Fruit fly (Drosophila melanogaster) whole organism: ENCODE results near the gene Rexo5.

Source experiments
- CG8478 ChIP-seq: fragments of >200 bp; optimal IDR thresholded peaks from 2 replicates; lab custom pipeline; 2018; ENCODE audit warnings: inconsistent platforms
- Dll ChIP-seq: fragments of >200 bp; optimal IDR thresholded peaks from 2 replicates; lab custom pipeline; 2017
- EcR ChIP-seq, 2 experiments: fragments of >200 bp; optimal IDR thresholded peaks; 2 replicates each; lab custom pipeline; 2017; ENCODE audit warnings: missing biosample characterization in 2 of 2, missing genetic modification characterization in 2 of 2, missing genetic modification reagents in 2 of 2
- pan ChIP-seq: fragments of >200 bp; optimal IDR thresholded peaks from 2 replicates; lab custom pipeline; 2017
- psq ChIP-seq: fragments of >200 bp; optimal IDR thresholded peaks from 2 replicates; lab custom pipeline; 2017
- usp ChIP-seq: fragments of >200 bp; optimal IDR thresholded peaks from 2 replicates; lab custom pipeline; 2017; ENCODE audit warnings: missing biosample characterization, missing genetic modification characterization, mixed read lengths

Rexo5 gene

dm6 chr3L:6603266-6603734 lies at the start of gene Rexo5, which contains the start of gene ndl:
TSS of gene Rexo5 (plus strand) at chr3L:6603684.
TSS of gene ndl (minus strand) at chr3L:6603366.
- TF ChIP-seq usp (GFP tag; lab: Kevin White, UChicago) (no peak), CG8478 (no peak), Dll (no peak), pan (lab: Kevin White, UChicago) (no peak), psq (lab: Kevin White, UChicago) (no peak)

- TF ChIP-seq Dll (no peak), pan (lab: Kevin White, UChicago) (no peak), psq (lab: Kevin White, UChicago) (no peak), EcR (GFP tag; optimal IDR thresholded peaks at IDR 0.05; lab: Kevin White, UChicago) (no peak), usp (GFP tag; lab: Kevin White, UChicago) (no peak), CG8478 (no peak)
Observed at dm6 chr3L:6554056-6554739, 49.3 kb upstream of the Rexo5 start.

- TF ChIP-seq CG8478 (no peak), EcR (GFP tag; optimal IDR thresholded peaks at IDR 0.05; lab: Kevin White, UChicago) (no peak), pan (lab: Kevin White, UChicago) (no peak), Dll (no peak), psq (lab: Kevin White, UChicago) (no peak), usp (GFP tag; lab: Kevin White, UChicago) (no peak)
Observed at dm6 chr3L:6556221-6556620, 47.3 kb upstream of the Rexo5 start.

DNA sequence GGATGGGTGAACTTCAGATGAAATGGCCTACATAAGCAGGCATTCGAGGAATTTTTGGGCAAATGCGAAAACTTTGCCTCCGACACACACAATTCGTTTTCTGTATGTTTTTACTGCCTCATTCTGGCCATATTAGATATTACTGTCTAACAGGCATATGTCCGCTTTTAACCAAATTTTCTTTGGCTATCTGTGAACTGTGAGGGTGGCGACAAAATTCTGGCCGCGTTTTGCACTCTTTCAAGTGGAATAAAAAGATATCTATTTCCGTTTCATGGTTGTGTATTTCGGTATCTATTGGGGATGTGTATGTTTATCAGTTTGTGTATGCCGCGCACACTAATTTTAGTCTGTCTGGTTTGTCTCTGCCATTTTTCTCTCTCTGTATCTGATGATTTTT lies 45.0 kb upstream of the Rexo5 start:
- TF ChIP-seq pan (lab: Kevin White, UChicago): no peak
- TF ChIP-seq Dll: no peak
- no peak for TF ChIP-seq CG8478
- TF ChIP-seq EcR (GFP tag; optimal IDR thresholded peaks at IDR 0.05; lab: Kevin White, UChicago): no peak
- TF ChIP-seq psq (lab: Kevin White, UChicago): no peak
- TF ChIP-seq usp (GFP tag; lab: Kevin White, UChicago): no peak

dm6 chr3L:6561052-6561451 lies 42.4 kb upstream of the Rexo5 start:
- TF ChIP-seq CG8478: no peak
- TF ChIP-seq psq (lab: Kevin White, UChicago): no peak
- TF ChIP-seq pan (lab: Kevin White, UChicago): no peak
- TF ChIP-seq usp (GFP tag; lab: Kevin White, UChicago): no peak
- no peak for TF ChIP-seq EcR (GFP tag; optimal IDR thresholded peaks at IDR 0.05; lab: Kevin White, UChicago)

DNA sequence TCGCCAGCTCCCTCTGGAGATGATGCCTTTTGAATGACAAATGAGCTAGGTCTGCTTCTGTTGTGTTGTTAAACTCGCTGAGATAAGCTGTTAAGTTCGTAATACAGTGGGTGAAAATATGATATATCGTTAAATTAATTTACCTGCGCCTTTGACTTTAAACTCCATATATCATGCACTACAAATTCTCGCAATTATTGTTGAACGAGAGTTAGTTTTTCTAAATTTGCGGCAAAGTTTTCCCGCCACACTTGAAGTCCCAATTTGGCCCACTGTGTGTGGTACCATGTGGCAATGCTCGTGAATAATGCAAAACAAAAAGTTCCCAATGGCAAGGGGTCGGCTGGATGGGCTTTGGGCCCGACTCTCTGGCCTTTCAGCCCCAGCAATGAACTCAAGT lies 26.8 kb upstream of the Rexo5 start:
- TF ChIP-seq usp (GFP tag; lab: Kevin White, UChicago) (no peak), CG8478 (no peak), EcR (GFP tag; optimal IDR thresholded peaks at IDR 0.05; lab: Kevin White, UChicago) (no peak), Dll (no peak)

DNA sequence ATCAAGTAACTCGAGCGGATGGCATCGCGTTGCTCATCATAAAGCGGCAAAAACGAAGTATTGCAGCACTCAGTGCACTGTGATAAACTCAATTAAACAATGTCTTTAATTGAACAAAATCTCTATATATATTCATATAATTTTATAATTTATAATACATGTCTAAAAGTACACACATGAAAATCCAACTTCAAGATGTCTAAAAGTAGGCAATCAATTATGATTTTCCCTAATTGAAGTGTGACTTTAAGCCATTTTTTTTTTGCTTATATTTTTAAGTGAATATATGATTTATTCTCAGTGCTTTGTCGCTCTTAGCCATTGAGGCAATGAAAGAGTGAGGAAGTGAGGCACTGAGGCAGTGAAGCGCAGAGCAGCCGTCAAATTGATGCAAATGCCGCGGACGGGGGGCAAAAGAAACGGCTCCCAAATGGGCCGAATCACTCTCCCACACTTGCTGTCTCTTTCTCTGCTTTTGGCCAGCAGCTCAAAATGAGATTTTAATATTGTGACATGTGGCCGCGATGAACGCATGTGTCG lies 26.1 kb upstream of the Rexo5 start:
- TF ChIP-seq EcR (GFP tag; optimal IDR thresholded peaks at IDR 0.05; lab: Kevin White, UChicago): no peak
- no peak for TF ChIP-seq CG8478
- no peak for TF ChIP-seq psq (lab: Kevin White, UChicago)
- no peak for TF ChIP-seq Dll
- TF ChIP-seq usp (GFP tag; lab: Kevin White, UChicago): no peak
- TF ChIP-seq pan (lab: Kevin White, UChicago): no peak

dm6 chr3L:6589429-6590062 lies 13.9 kb upstream of the Rexo5 start, which contains the start of gene jv:
TSS of gene jv (minus strand) at chr3L:6589479.
- TF ChIP-seq usp (GFP tag; lab: Kevin White, UChicago) (no peak), EcR (GFP tag; optimal IDR thresholded peaks at IDR 0.05; lab: Kevin White, UChicago) (no peak), psq (lab: Kevin White, UChicago) (no peak), CG8478 (no peak), pan (lab: Kevin White, UChicago) (no peak), Dll (no peak)

- TF ChIP-seq usp (GFP tag; lab: Kevin White, UChicago): no peak
- no peak for TF ChIP-seq psq (lab: Kevin White, UChicago)
- TF ChIP-seq CG8478: no peak
- no peak for TF ChIP-seq EcR (GFP tag; optimal IDR thresholded peaks at IDR 0.05; lab: Kevin White, UChicago)
- TF ChIP-seq pan (lab: Kevin White, UChicago): no peak
- TF ChIP-seq Dll: no peak
Observed at dm6 chr3L:6605925-6606324, 2.4 kb downstream of the Rexo5 start, which contains the start of gene zpg. TSS of gene zpg (minus strand) at chr3L:6606032.

- TF ChIP-seq Dll: no peak
- TF ChIP-seq usp (GFP tag; lab: Kevin White, UChicago): no peak
- no peak for TF ChIP-seq EcR (GFP tag; optimal IDR thresholded peaks at IDR 0.05; lab: Kevin White, UChicago)
- TF ChIP-seq CG8478: no peak
- TF ChIP-seq pan (lab: Kevin White, UChicago): no peak
- no peak for TF ChIP-seq psq (lab: Kevin White, UChicago)
Observed at dm6 chr3L:6608884-6609552, 5.5 kb downstream of the Rexo5 start, which contains the start of gene axed. TSS of gene axed (plus strand) at chr3L:6609325.

DNA sequence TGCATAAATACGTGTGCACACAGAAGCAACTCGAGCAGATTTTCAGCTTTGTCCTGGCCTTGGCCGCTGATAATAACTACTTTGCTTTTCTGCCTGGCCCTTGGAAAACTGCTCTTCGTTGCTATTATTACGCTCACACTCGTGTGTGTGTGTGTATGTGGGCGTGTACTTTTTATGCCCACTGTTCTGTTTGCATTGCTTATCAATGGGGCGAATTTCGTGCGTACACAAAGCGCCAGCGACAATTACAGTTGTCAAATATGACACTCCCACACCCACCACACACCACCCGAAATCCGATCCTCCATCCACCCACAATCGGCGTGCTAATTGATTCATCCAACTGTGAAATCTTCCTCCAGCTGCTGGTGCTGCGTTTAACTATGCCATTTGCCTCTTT lies 9.2 kb downstream of the Rexo5 start:
- no peak for TF ChIP-seq usp (GFP tag; lab: Kevin White, UChicago)
- TF ChIP-seq psq (lab: Kevin White, UChicago): no peak
- TF ChIP-seq Dll: no peak
- TF ChIP-seq pan (lab: Kevin White, UChicago): no peak
- TF ChIP-seq CG8478: no peak
- TF ChIP-seq EcR (GFP tag; optimal IDR thresholded peaks at IDR 0.05; lab: Kevin White, UChicago): no peak
